Fruit fly (Drosophila melanogaster) whole organism, embryonic: ENCODE measurements around the gene CG5265.

ENCODE experiments used
- Bgb ChIP-seq: fragments of 200-800 bp; sonication (Bioruptor generic); IDR thresholded peaks from 2 replicates; pipeline ENCODE4 v1.3.6; 2022; ENCODE audit warnings: missing biosample characterization, missing genetic modification characterization; ENCODE audit not compliant: partially characterized antibody
- CG1024 ChIP-seq: fragments of 200-800 bp; sonication (Bioruptor generic); IDR thresholded peaks from 2 replicates; pipeline ENCODE4 v1.3.6; 2022; ENCODE audit warnings: missing biosample characterization, missing genetic modification characterization
- CG11456 ChIP-seq: fragments of 200-800 bp; sonication (Bioruptor generic); IDR thresholded peaks from 3 replicates; pipeline ENCODE4 v1.3.6; 2022; ENCODE audit warnings: missing biosample characterization, missing genetic modification characterization
- CG12299 ChIP-seq: fragments of 200-800 bp; sonication (Bioruptor generic); optimal IDR thresholded peaks from 2 replicates; lab custom pipeline; 2018; ENCODE audit warnings: missing biosample characterization, mild to moderate bottlenecking, missing genetic modification characterization
- CG15601 ChIP-seq: fragments of 200-800 bp; sonication (Bioruptor generic); optimal IDR thresholded peaks from 3 replicates; lab custom pipeline; 2019; ENCODE audit warnings: missing biosample characterization, mild to moderate bottlenecking, missing genetic modification characterization, moderate library complexity
- CG1603 ChIP-seq: fragments of 200-800 bp; sonication (Bioruptor generic); optimal IDR thresholded peaks from 2 replicates; lab custom pipeline; 2019; ENCODE audit warnings: missing biosample characterization, mild to moderate bottlenecking, missing genetic modification characterization, moderate library complexity
- CG16779 ChIP-seq: fragments of 200-800 bp; sonication (Bioruptor generic); IDR thresholded peaks from 2 replicates; pipeline ENCODE4 v1.3.6; 2022; ENCODE audit warnings: missing biosample characterization, missing genetic modification characterization
- CG17361 ChIP-seq: fragments of 200-800 bp; sonication (Bioruptor generic); IDR thresholded peaks from 3 replicates; pipeline ENCODE4 v1.3.6; 2022; ENCODE audit warnings: missing biosample characterization, missing genetic modification characterization
- CG1792 ChIP-seq: fragments of 200-800 bp; sonication (Bioruptor generic); optimal IDR thresholded peaks from 2 replicates; lab custom pipeline; 2016; ENCODE audit warnings: missing biosample characterization, missing genetic modification characterization
- CG18476 ChIP-seq: fragments of 200-800 bp; sonication (Bioruptor generic); optimal IDR thresholded peaks from 2 replicates; lab custom pipeline; 2016; ENCODE audit warnings: missing biosample characterization, mild to moderate bottlenecking, missing genetic modification characterization
- CG2120 ChIP-seq: fragments of 200-800 bp; sonication (Bioruptor generic); optimal IDR thresholded peaks from 3 replicates; lab custom pipeline; 2016; ENCODE audit warnings: missing biosample characterization, missing genetic modification characterization
- CG31224 ChIP-seq: fragments of 200-800 bp; sonication (Bioruptor generic); IDR thresholded peaks from 2 replicates; pipeline ENCODE4 v1.3.6; 2022; ENCODE audit warnings: missing biosample characterization, missing genetic modification characterization
- CG3163 ChIP-seq: fragments of 200-800 bp; sonication (Bioruptor generic); optimal IDR thresholded peaks from 3 replicates; lab custom pipeline; 2016; ENCODE audit warnings: missing biosample characterization, missing genetic modification characterization
- CG3847 ChIP-seq: fragments of 200-800 bp; sonication (Bioruptor generic); IDR thresholded peaks from 2 replicates; pipeline ENCODE4 v1.3.6; 2022; ENCODE audit warnings: missing biosample characterization, missing genetic modification characterization
- CG4360 ChIP-seq: fragments of 200-800 bp; sonication (Bioruptor generic); IDR thresholded peaks from 2 replicates; pipeline ENCODE4 v1.3.6; 2022; ENCODE audit warnings: missing biosample characterization, missing genetic modification characterization
- CG6254 ChIP-seq: fragments of 200-800 bp; sonication (Bioruptor generic); optimal IDR thresholded peaks from 3 replicates; lab custom pipeline; 2017; ENCODE audit warnings: mild to moderate bottlenecking, missing biosample characterization, missing genetic modification reagents, missing genetic modification characterization
- Dek ChIP-seq: fragments of 200-800 bp; sonication (Bioruptor generic); optimal IDR thresholded peaks from 3 replicates; lab custom pipeline; 2019; ENCODE audit warnings: missing biosample characterization, mild to moderate bottlenecking, missing genetic modification characterization, moderate library complexity
- ERR ChIP-seq: fragments of 200-800 bp; sonication (Bioruptor generic); optimal IDR thresholded peaks from 2 replicates; lab custom pipeline; 2016; ENCODE audit warnings: missing biosample characterization, missing genetic modification characterization
- Fer1 ChIP-seq: fragments of 200-800 bp; sonication (Bioruptor generic); optimal IDR thresholded peaks from 2 replicates; lab custom pipeline; 2017; ENCODE audit warnings: missing biosample characterization, mild to moderate bottlenecking, missing genetic modification characterization
- HLH4C ChIP-seq: fragments of 200-800 bp; sonication (Bioruptor generic); IDR thresholded peaks from 3 replicates; pipeline ENCODE4 v1.3.6; 2022; ENCODE audit warnings: missing biosample characterization, missing genetic modification characterization; ENCODE audit not compliant: partially characterized antibody
- Hey ChIP-seq: fragments of 200-800 bp; sonication (Bioruptor generic); optimal IDR thresholded peaks from 3 replicates; lab custom pipeline; 2018; ENCODE audit warnings: missing biosample characterization, mild to moderate bottlenecking, missing genetic modification characterization
- HmgD ChIP-seq: fragments of 200-800 bp; sonication (Bioruptor generic); optimal IDR thresholded peaks from 3 replicates; lab custom pipeline; 2016; ENCODE audit warnings: missing biosample characterization, missing genetic modification characterization
- MBD-R2 ChIP-seq: fragments of 200-800 bp; sonication (Bioruptor generic); IDR thresholded peaks from 2 replicates; pipeline ENCODE4 v1.3.6; 2022; ENCODE audit warnings: missing biosample characterization, missing genetic modification characterization
- Nf-YB ChIP-seq: fragments of 200-800 bp; sonication (Bioruptor generic); optimal IDR thresholded peaks from 3 replicates; lab custom pipeline; 2019; ENCODE audit warnings: missing biosample characterization, mild to moderate bottlenecking, missing genetic modification characterization, moderate library complexity
- Rfx ChIP-seq: fragments of 200-800 bp; sonication (Bioruptor generic); IDR thresholded peaks from 2 replicates; pipeline ENCODE4 v1.3.6; 2022; ENCODE audit warnings: missing biosample characterization, missing genetic modification characterization
- al ChIP-seq: fragments of 200-800 bp; sonication (Bioruptor generic); IDR thresholded peaks from 2 replicates; pipeline ENCODE4 v1.3.6; 2022; ENCODE audit warnings: missing biosample characterization, missing genetic modification characterization
- amos ChIP-seq: fragments of 200-800 bp; sonication (Bioruptor generic); IDR thresholded peaks from 2 replicates; pipeline ENCODE4 v1.3.6; 2022; ENCODE audit warnings: missing biosample characterization, missing genetic modification characterization; ENCODE audit not compliant: partially characterized antibody
- bowl ChIP-seq: fragments of 200-800 bp; sonication (Bioruptor generic); IDR thresholded peaks from 2 replicates; pipeline ENCODE4 v1.3.6; 2022; ENCODE audit warnings: missing biosample characterization, missing genetic modification characterization
- cato ChIP-seq: fragments of 200-800 bp; sonication (Bioruptor generic); optimal IDR thresholded peaks from 2 replicates; lab custom pipeline; 2016; ENCODE audit warnings: missing biosample characterization, missing genetic modification characterization, borderline replicate concordance
- croc ChIP-seq: fragments of 200-800 bp; sonication (Bioruptor generic); conservative IDR thresholded peaks from 3 replicates; pipeline ENCODE4 v1.3.6; 2022; ENCODE audit warnings: missing biosample characterization, missing genetic modification characterization
- dpn ChIP-seq, 2 experiments: fragments of 200-800 bp; sonication (Bioruptor generic); optimal IDR thresholded peaks; 3 replicates each; lab custom pipeline; 2016; ENCODE audit warnings: missing biosample characterization in 2 of 2, missing genetic modification characterization in 2 of 2
- emc ChIP-seq: fragments of 200-800 bp; sonication (Bioruptor generic); optimal IDR thresholded peaks from 2 replicates; lab custom pipeline; 2016; ENCODE audit warnings: missing biosample characterization, missing genetic modification characterization
- eve ChIP-seq, 2 experiments: fragments of >200 bp; optimal IDR thresholded peaks; 2 replicates each; lab custom pipeline; 2017; ENCODE audit warnings: missing biosample characterization in 2 of 2, missing genetic modification characterization in 2 of 2
- fd64A ChIP-seq: fragments of 200-800 bp; sonication (Bioruptor generic); optimal IDR thresholded peaks from 3 replicates; lab custom pipeline; 2018; ENCODE audit warnings: missing biosample characterization, mild to moderate bottlenecking, missing genetic modification characterization
- hkb ChIP-seq, 2 experiments: fragments of 200-800 bp in 1 of 2; fragments of >200 bp in 1 of 2; sonication (Bioruptor generic) in 1 of 2; IDR thresholded peaks in 1 of 2; optimal IDR thresholded peaks in 1 of 2; 2 replicates each; pipeline versions ENCODE4 v1.3.6 to Lab custom; 2017 to 2022; ENCODE audit warnings: missing biosample characterization in 1 of 2, missing genetic modification characterization in 1 of 2
- jumu ChIP-seq: fragments of 200-800 bp; sonication (Bioruptor generic); optimal IDR thresholded peaks from 3 replicates; lab custom pipeline; 2016; ENCODE audit warnings: missing biosample characterization, missing genetic modification characterization
- luna ChIP-seq: fragments of 200-800 bp; sonication (Bioruptor generic); optimal IDR thresholded peaks from 2 replicates; lab custom pipeline; 2016; ENCODE audit warnings: missing biosample characterization, missing genetic modification characterization
- mld ChIP-seq: fragments of 200-800 bp; sonication (Bioruptor generic); IDR thresholded peaks from 3 replicates; pipeline ENCODE4 v1.3.6; 2022; ENCODE audit warnings: missing biosample characterization, missing genetic modification characterization; ENCODE audit not compliant: partially characterized antibody
- pzg ChIP-seq: fragments of 200-800 bp; sonication (Bioruptor generic); optimal IDR thresholded peaks from 3 replicates; lab custom pipeline; 2018; ENCODE audit warnings: missing biosample characterization, mild to moderate bottlenecking, missing genetic modification characterization, moderate library complexity
- sisA ChIP-seq: fragments of 200-800 bp; sonication (Bioruptor generic); IDR thresholded peaks from 2 replicates; pipeline ENCODE4 v1.3.6; 2022; ENCODE audit warnings: missing biosample characterization, missing genetic modification characterization
- tgo ChIP-seq: fragments of 200-800 bp; sonication (Bioruptor generic); IDR thresholded peaks from 3 replicates; pipeline ENCODE4 v1.3.6; 2022; ENCODE audit warnings: missing biosample characterization, missing genetic modification characterization
- tll ChIP-seq, 2 experiments: fragments of 200-800 bp in 1 of 2; fragments of >200 bp in 1 of 2; sonication (Bioruptor generic) in 1 of 2; optimal IDR thresholded peaks; 2 replicates each; lab custom pipeline; 2017 to 2019; ENCODE audit warnings: missing biosample characterization in 2 of 2, missing genetic modification characterization in 2 of 2, mild to moderate bottlenecking in 1 of 2, moderate library complexity in 1 of 2
- toy ChIP-seq: fragments of 200-800 bp; sonication (Bioruptor generic); IDR thresholded peaks from 2 replicates; pipeline ENCODE4 v1.3.6; 2022; ENCODE audit warnings: missing biosample characterization, missing genetic modification characterization
- trem ChIP-seq: fragments of 200-800 bp; optimal IDR thresholded peaks from 3 replicates; lab custom pipeline; 2019; ENCODE audit warnings: missing biosample characterization, mild to moderate bottlenecking, missing genetic modification characterization, moderate library complexity
- unc-4 ChIP-seq: fragments of 200-800 bp; sonication (Bioruptor generic); IDR thresholded peaks from 2 replicates; pipeline ENCODE4 v1.3.6; 2022; ENCODE audit warnings: missing biosample characterization, missing genetic modification characterization; ENCODE audit not compliant: partially characterized antibody
- vvl ChIP-seq: fragments of 200-800 bp; sonication (Bioruptor generic); IDR thresholded peaks from 2 replicates; pipeline ENCODE4 v1.3.6; 2022; ENCODE audit warnings: missing biosample characterization, missing genetic modification characterization
- wek ChIP-seq: fragments of 200-800 bp; sonication (Bioruptor generic); optimal IDR thresholded peaks from 3 replicates; lab custom pipeline; 2018; ENCODE audit warnings: missing biosample characterization, mild to moderate bottlenecking, missing genetic modification characterization, moderate library complexity
- z ChIP-seq: fragments of 200-800 bp; sonication (Bioruptor generic); IDR thresholded peaks from 3 replicates; pipeline ENCODE4 v1.3.6; 2022; ENCODE audit warnings: missing biosample characterization, missing genetic modification characterization

CG5265 gene

dm6 chr3R:17151376-17152026 is 12.7 kb downstream of the CG5265 start, which contains the start of gene CG5292 (continued):
- TF ChIP-seq trem (tag; lab: Kevin White, UChicago) (peak; percentile 39), unc-4 (GFP tag; lab: Robert Waterston, UW) (peak; percentile 53; the same call in 1 of the 2 replicates), amos (GFP tag; lab: Robert Waterston, UW) (peak; percentile 61; the same call in 1 of the 2 replicates), cato (GFP tag; lab: Kevin White, UChicago) (no peak), CG3163 (GFP tag; lab: Kevin White, UChicago) (no peak), luna (GFP tag; lab: Kevin White, UChicago) (no peak), Fer1 (GFP tag; lab: Kevin White, UChicago) (no peak), Bgb (GFP tag; lab: Robert Waterston, UW) (peak; percentile 65; the same call in 1 of the 2 replicates), CG12299 (tag; lab: Kevin White, UChicago) (no peak), CG1603 (tag; lab: Kevin White, UChicago) (peak; percentile 80), ERR (no peak), mld (peak; percentile 56; the same call in 1 of the 3 replicates), CG3847 (peak; percentile 82), CG31224 (GFP tag; lab: Robert Waterston, UW) (no peak), HLH4C (GFP tag; lab: Robert Waterston, UW) (peak; percentile 23; the same call in 1 of the 3 replicates), CG17361 (GFP tag; lab: Robert Waterston, UW) (no peak; the same call in 2 of the 3 replicates), CG1024 (GFP tag; lab: Robert Waterston, UW) (peak; percentile 42; the same call in 1 of the 2 replicates), sisA (peak; percentile 23; the same call in 1 of the 2 replicates), vvl (GFP tag; lab: Robert Waterston, UW) (peak; percentile 81), CG16779 (GFP tag; lab: Robert Waterston, UW) (no peak), CG4360 (no peak; the same call in 1 of the 2 replicates), al (GFP tag; lab: Robert Waterston, UW) (peak; percentile 22; the same call in 1 of the 2 replicates), CG1792 (GFP tag; lab: Kevin White, UChicago) (no peak), MBD-R2 (GFP tag; lab: Robert Waterston, UW) (peak; percentile 100), CG2120 (GFP tag; lab: Kevin White, UChicago) (peak; percentile 72), CG6254 (GFP tag; lab: Kevin White, UChicago) (no peak), fd64A (no peak), tgo (GFP tag; lab: Robert Waterston, UW) (peak; percentile 52; the same call in 2 of the 3 replicates), dpn (GFP tag; optimal IDR thresholded peaks at IDR 0.05; lab: Kevin White, UChicago) (peak; percentile 42 to 67), Hey (tag; lab: Kevin White, UChicago) (no peak), wek (GFP tag; lab: Kevin White, UChicago) (peak; percentile 99), HmgD (GFP tag; lab: Kevin White, UChicago) (no peak), tll (GFP tag; optimal IDR thresholded peaks at IDR 0.05; lab: Kevin White, UChicago) (peak in 1 of 2 experiments; percentile 91), CG11456 (GFP tag; lab: Robert Waterston, UW) (peak; percentile 67; the same call in 1 of the 3 replicates), hkb (optimal IDR thresholded peaks at IDR 0.05; lab: Kevin White, UChicago) (no peak), hkb (GFP tag; IDR thresholded peaks at IDR 0.05; lab: Robert Waterston, UW) (no peak; the same call in 1 of the 2 replicates), Nf-YB (GFP tag; lab: Kevin White, UChicago) (no peak), jumu (GFP tag; lab: Kevin White, UChicago) (no peak), emc (GFP tag; lab: Kevin White, UChicago) (no peak), eve (GFP tag; optimal IDR thresholded peaks at IDR 0.05; lab: Kevin White, UChicago) (no peak), toy (GFP tag; lab: Robert Waterston, UW) (no peak), CG18476 (GFP tag; lab: Kevin White, UChicago) (no peak), z (GFP tag; lab: Robert Waterston, UW) (no peak), pzg (GFP tag; lab: Kevin White, UChicago) (peak; percentile 65), CG15601 (no peak), bowl (no peak), Dek (tag; lab: Kevin White, UChicago) (peak; percentile 57), croc (peak; percentile 40; the same call in 2 of the 3 replicates), Rfx (GFP tag; lab: Robert Waterston, UW) (peak; percentile 79)
